Fruit fly (Drosophila melanogaster): Measurements from ENCODE around the gene CG32071.

CG32071 gene

dm6 chr3L:11084557-11085231, 19.0 kb downstream of the CG32071 start (continued):
- TF ChIP-seq Asciz (GFP tag; optimal IDR thresholded peaks at IDR 0.05) (peak; percentile 98), CG7745 (tag; optimal IDR thresholded peaks at IDR 0.05) (peak; percentile 91), Xrp1 (GFP tag; IDR thresholded peaks at IDR 0.05) (peak; percentile 98), CG10267 (tag; optimal IDR thresholded peaks at IDR 0.05) (peak; percentile 94), pb (GFP tag; optimal IDR thresholded peaks at IDR 0.05) (peak; percentile 94), CG6175 (GFP tag; IDR thresholded peaks at IDR 0.05) (peak; percentile 75; the same call in 2 of the 3 replicates), CG15479 (GFP tag; optimal IDR thresholded peaks at IDR 0.05) (peak; percentile 69), CG1602 (GFP tag; optimal IDR thresholded peaks at IDR 0.05) (peak; percentile 97), B-H1 (GFP tag; IDR thresholded peaks at IDR 0.05) (peak; percentile 95), ken (GFP tag; IDR thresholded peaks at IDR 0.05) (peak; percentile 95), psq (GFP tag; optimal IDR thresholded peaks at IDR 0.05) (peak; percentile 91), gcm (GFP tag; optimal IDR thresholded peaks at IDR 0.05) (peak; percentile 97), oc (tag; optimal IDR thresholded peaks at IDR 0.05) (peak; percentile 98), amos (GFP tag; IDR thresholded peaks at IDR 0.05; ENCODE audit: partially characterized antibody) (no peak), CG12942 (GFP tag; optimal IDR thresholded peaks at IDR 0.05) (peak; percentile 96), slou (GFP tag; optimal IDR thresholded peaks at IDR 0.05) (peak; percentile 87), tap (tag; optimal IDR thresholded peaks at IDR 0.05) (peak; percentile 96), CG7271 (tag; optimal IDR thresholded peaks at IDR 0.05) (peak; percentile 89), ac (GFP tag; optimal IDR thresholded peaks at IDR 0.05) (peak; percentile 90), Pdp1 (GFP tag; optimal IDR thresholded peaks at IDR 0.05) (peak; percentile 95 to 97), aop (GFP tag; IDR thresholded peaks at IDR 0.05) (peak; percentile 92), en (GFP tag; optimal IDR thresholded peaks at IDR 0.05) (peak; percentile 94), grau (tag; optimal IDR thresholded peaks at IDR 0.05) (peak; percentile 93), cwo (GFP tag; optimal IDR thresholded peaks at IDR 0.05) (peak; percentile 91), Ets97D (GFP tag; optimal IDR thresholded peaks at IDR 0.05) (peak; percentile 88), CG30431 (GFP tag; optimal IDR thresholded peaks at IDR 0.05) (peak; percentile 92), CG43689 (GFP tag; IDR thresholded peaks at IDR 0.05) (peak; percentile 89), Vsx1 (GFP tag; optimal IDR thresholded peaks at IDR 0.05) (peak; percentile 92), sens-2 (GFP tag; IDR thresholded peaks at IDR 0.05) (peak; percentile 97), Bteb2 (GFP tag; optimal IDR thresholded peaks at IDR 0.05) (peak; percentile 94), Ptx1 (GFP tag; IDR thresholded peaks at IDR 0.05) (peak; percentile 97), Hr39 (optimal IDR thresholded peaks at IDR 0.05) (no peak), CG4328 (GFP tag; optimal IDR thresholded peaks at IDR 0.05) (peak; percentile 82), inv (GFP tag; IDR thresholded peaks at IDR 0.05; ENCODE audit: partially characterized antibody) (no peak), sd (tag; optimal IDR thresholded peaks at IDR 0.05) (no peak), chm (GFP tag; IDR thresholded peaks at IDR 0.05) (peak; percentile 99), CG3407 (GFP tag; optimal IDR thresholded peaks at IDR 0.05) (peak; percentile 94), Meics (GFP tag; optimal IDR thresholded peaks at IDR 0.05) (peak; percentile 89), CG9876 (GFP tag; optimal IDR thresholded peaks at IDR 0.05) (peak; percentile 89), Dbx (GFP tag; IDR thresholded peaks at IDR 0.05) (peak; percentile 82; the same call in 2 of the 3 replicates), CHES-1-like (GFP tag; optimal IDR thresholded peaks at IDR 0.05) (peak; percentile 97), Stat92E (GFP tag; optimal IDR thresholded peaks at IDR 0.05) (peak in 1 of 3 experiments; percentile 97), Bgb (GFP tag; IDR thresholded peaks at IDR 0.05; ENCODE audit: partially characterized antibody) (no peak), H2.0 (GFP tag; IDR thresholded peaks at IDR 0.05) (peak; percentile 97), CG2116 (GFP tag; optimal IDR thresholded peaks at IDR 0.05) (peak; percentile 84), Adf1 (GFP tag; IDR thresholded peaks at IDR 0.05) (peak; percentile 54), CG32532 (GFP tag; IDR thresholded peaks at IDR 0.05) (peak; percentile 93), zf30C (GFP tag; optimal IDR thresholded peaks at IDR 0.05) (peak; percentile 91), CG12391 (tag; optimal IDR thresholded peaks at IDR 0.05) (peak; percentile 98)

All from whole organism, embryonic.